Worm (Caenorhabditis elegans) whole organism, early embryonic: ENCODE data around the gene srh-289.

Experiments
- B0310.2 ChIP-seq: sonication (generic microtip); optimal IDR thresholded peaks from 2 replicates; lab custom pipeline; 2016; ENCODE audit warnings: mild to moderate bottlenecking, missing genetic modification characterization, missing compliant biosample characterization
- F13C5.2 ChIP-seq: sonication (generic microtip); optimal IDR thresholded peaks from 2 replicates; lab custom pipeline; 2017; ENCODE audit warnings: mild to moderate bottlenecking, missing genetic modification characterization, inconsistent platforms, missing compliant biosample characterization
- aly-1 ChIP-seq: sonication (generic microtip); optimal IDR thresholded peaks from 2 replicates; lab custom pipeline; 2016; ENCODE audit warnings: missing genetic modification characterization, missing compliant biosample characterization
- ama-1 ChIP-seq: fragments of 150-350 bp; optimal IDR thresholded peaks from 2 replicates; lab custom pipeline; 2014
- ceh-13 ChIP-seq: fragments of 200-800 bp; sonication (Bioruptor generic); optimal IDR thresholded peaks from 2 replicates; lab custom pipeline; 2018; ENCODE audit warnings: mild to moderate bottlenecking, missing genetic modification characterization, missing compliant biosample characterization
- ceh-36 ChIP-seq: sonication (generic microtip); optimal IDR thresholded peaks from 2 replicates; lab custom pipeline; 2016; ENCODE audit warnings: missing genetic modification characterization, inconsistent platforms, missing compliant biosample characterization
- ets-7 ChIP-seq: sonication (generic microtip); optimal IDR thresholded peaks from 2 replicates; lab custom pipeline; 2016; ENCODE audit warnings: missing genotype, missing genetic modification characterization, missing compliant biosample characterization
- flt-1 ChIP-seq: fragments of 200-800 bp; sonication (Bioruptor generic); IDR thresholded peaks from 2 replicates; pipeline ENCODE4 v1.3.6; 2022; ENCODE audit warnings: missing genetic modification characterization, missing compliant biosample characterization
- hmbx-1 ChIP-seq: sonication (generic microtip); optimal IDR thresholded peaks from 2 replicates; lab custom pipeline; 2016; ENCODE audit warnings: mild to moderate bottlenecking, missing genetic modification characterization, missing compliant biosample characterization
- hmg-4 ChIP-seq: fragments of 200-800 bp; sonication (Bioruptor generic); optimal IDR thresholded peaks from 2 replicates; lab custom pipeline; 2018; ENCODE audit warnings: mild to moderate bottlenecking, missing genetic modification characterization, missing compliant biosample characterization
- pes-1 ChIP-seq: fragments of 200-800 bp; sonication (Bioruptor generic); IDR thresholded peaks from 2 replicates; pipeline ENCODE4 v1.3.6; 2022; ENCODE audit warnings: missing genetic modification reagents, missing genetic modification characterization, missing compliant biosample characterization
- scrt-1 ChIP-seq: fragments of 200-800 bp; sonication (Bioruptor generic); IDR thresholded peaks from 2 replicates; pipeline ENCODE4 v1.3.6; 2022; ENCODE audit warnings: missing genetic modification characterization, missing compliant biosample characterization
- tbx-11 ChIP-seq: fragments of 200-800 bp; sonication (Bioruptor generic); IDR thresholded peaks from 2 replicates; pipeline ENCODE4 v1.3.6; 2022; ENCODE audit warnings: missing genetic modification characterization, missing compliant biosample characterization
- tbx-37 ChIP-seq: fragments of 200-800 bp; sonication (Bioruptor generic); conservative IDR thresholded peaks from 2 replicates; pipeline ENCODE4 v1.3.6; 2022; ENCODE audit warnings: missing genetic modification reagents, missing genetic modification characterization, missing compliant biosample characterization
- tra-4 ChIP-seq: sonication (generic microtip); optimal IDR thresholded peaks from 2 replicates; lab custom pipeline; 2017; ENCODE audit warnings: missing genetic modification characterization, missing compliant biosample characterization

The srh-289 gene

DNA sequence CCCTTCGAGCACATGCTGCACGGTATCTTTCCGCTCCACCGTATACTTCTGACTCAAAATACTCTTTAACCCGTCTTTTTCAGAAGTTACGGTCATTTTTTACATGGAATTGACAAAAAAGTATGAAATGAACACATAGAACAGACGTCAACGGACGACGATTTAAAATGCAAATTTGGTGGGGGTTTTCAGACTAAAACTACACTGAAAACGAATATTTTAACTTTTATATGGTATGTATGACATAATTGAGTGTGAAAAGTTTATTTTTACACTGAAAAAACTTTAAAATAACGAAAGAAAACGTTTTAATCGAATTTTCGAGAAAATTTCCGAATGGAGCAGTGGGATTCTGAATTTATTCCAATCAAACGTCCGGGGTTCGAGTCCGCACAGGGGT lies 46.9 kb downstream of the srh-289 start, which contains the start of gene twk-36:
Gene twk-36 (minus strand): TSS at position 101 of the 400 bp plus-strand sequence.
- TF ChIP-seq ceh-13 (GFP tag; lab: Kevin White, UChicago) (no peak), aly-1 (no peak), flt-1 (GFP tag; lab: Robert Waterston, UW) (no peak), scrt-1 (no peak), B0310.2 (tag; lab: Kevin White, UChicago) (no peak), pes-1 (GFP tag; lab: Robert Waterston, UW) (no peak), hmg-4 (no peak), tbx-11 (GFP tag; lab: Robert Waterston, UW) (no peak), F13C5.2 (tag; lab: Kevin White, UChicago) (no peak), ets-7 (tag; lab: Kevin White, UChicago) (no peak), hmbx-1 (tag; lab: Kevin White, UChicago) (no peak), tra-4 (tag; lab: Kevin White, UChicago) (no peak), ama-1 (lab: Kevin White, UChicago) (no peak)

DNA sequence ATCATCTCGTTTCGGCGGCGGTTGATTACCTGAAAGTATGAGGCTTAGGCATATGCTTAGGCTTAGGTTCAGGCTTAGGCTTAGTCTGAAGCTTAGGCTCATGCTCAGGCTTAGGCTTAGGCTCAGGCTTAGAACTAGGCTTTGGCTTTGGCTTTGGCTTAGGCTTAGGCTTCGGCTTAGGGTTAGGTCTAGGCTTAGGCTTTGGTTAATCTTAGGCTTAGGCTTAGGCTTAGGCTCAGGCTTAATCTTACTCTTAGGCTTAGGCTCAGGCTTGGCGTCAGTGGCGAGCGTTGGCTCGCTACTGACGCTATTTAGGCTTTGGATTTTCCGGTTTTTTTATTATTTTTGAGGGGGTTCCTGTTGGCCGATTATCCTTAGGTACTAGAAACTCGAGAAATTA lies 50.1 kb downstream of the srh-289 start:
- TF ChIP-seq aly-1 (no peak), hmg-4 (no peak), hmbx-1 (tag; lab: Kevin White, UChicago) (no peak), tbx-37 (no peak), ama-1 (lab: Kevin White, UChicago) (no peak), ceh-13 (GFP tag; lab: Kevin White, UChicago) (no peak), tra-4 (tag; lab: Kevin White, UChicago) (no peak), ceh-36 (tag; lab: Kevin White, UChicago) (peak; percentile 71)
